Worm (Caenorhabditis elegans) whole organism, mixed stage, embryonic: Measurements from ENCODE around the gene nspc-1.
A peak's percentile ranks its signal among the peaks of the same experiment; 100 is the strongest.

Experiments
- M03D4.4 ChIP-seq: sonication (generic microtip); optimal IDR thresholded peaks from 2 replicates; lab custom pipeline; 2017; ENCODE audit warnings: mild to moderate bottlenecking, missing genetic modification characterization, missing compliant biosample characterization
- bed-3 ChIP-seq: fragments of 200-800 bp; sonication (Bioruptor generic); optimal IDR thresholded peaks from 3 replicates; lab custom pipeline; 2018; ENCODE audit warnings: mild to moderate bottlenecking, missing genetic modification characterization, moderate library complexity, missing compliant biosample characterization
- blmp-1 ChIP-seq: fragments of 150-350 bp; optimal IDR thresholded peaks from 2 replicates; lab custom pipeline; 2014; ENCODE audit warnings: missing biosample characterization, missing genetic modification characterization
- ceh-39 ChIP-seq: fragments of 150-350 bp; optimal IDR thresholded peaks from 2 replicates; lab custom pipeline; 2014; ENCODE audit warnings: missing biosample characterization, missing genetic modification characterization
- ceh-43 ChIP-seq: fragments of 200-800 bp; sonication (Bioruptor generic); optimal IDR thresholded peaks from 2 replicates; lab custom pipeline; 2018; ENCODE audit warnings: mild to moderate bottlenecking, missing genetic modification characterization, moderate library complexity, missing compliant biosample characterization
- ceh-83 ChIP-seq: fragments of 200-800 bp; sonication (Bioruptor generic); optimal IDR thresholded peaks from 2 replicates; lab custom pipeline; 2018; ENCODE audit warnings: mild to moderate bottlenecking, missing genetic modification characterization, missing compliant biosample characterization
- ces-1 ChIP-seq: fragments of 150-350 bp; optimal IDR thresholded peaks from 2 replicates; lab custom pipeline; 2014; ENCODE audit warnings: missing biosample characterization, missing genetic modification reagents, missing genetic modification characterization
- cnd-1 ChIP-seq: fragments of 200-800 bp; sonication (Bioruptor generic); optimal IDR thresholded peaks from 2 replicates; lab custom pipeline; 2018; ENCODE audit warnings: mild to moderate bottlenecking, missing genetic modification characterization, missing compliant biosample characterization
- drap-1 ChIP-seq: fragments of 200-800 bp; sonication (Bioruptor generic); optimal IDR thresholded peaks from 3 replicates; lab custom pipeline; 2018; ENCODE audit warnings: mild to moderate bottlenecking, missing genetic modification characterization, missing compliant biosample characterization
- elt-1 ChIP-seq: sonication (generic microtip); optimal IDR thresholded peaks from 2 replicates; lab custom pipeline; 2017; ENCODE audit warnings: missing genetic modification characterization, mild to moderate bottlenecking, missing compliant biosample characterization, antibody characterized with exemption, moderate library complexity, borderline replicate concordance; ENCODE audit not compliant: insufficient read depth
- elt-3 ChIP-seq: fragments of 150-350 bp; optimal IDR thresholded peaks from 2 replicates; lab custom pipeline; 2014; ENCODE audit warnings: missing biosample characterization, missing genetic modification characterization
- flh-1 ChIP-seq: fragments of 200-800 bp; sonication (Bioruptor generic); optimal IDR thresholded peaks from 2 replicates; lab custom pipeline; 2018; ENCODE audit warnings: mild to moderate bottlenecking, missing genetic modification characterization, moderate library complexity, missing compliant biosample characterization
- ham-2 ChIP-seq: fragments of 200-800 bp; sonication (Bioruptor generic); optimal IDR thresholded peaks from 2 replicates; lab custom pipeline; 2018; ENCODE audit warnings: mild to moderate bottlenecking, missing genetic modification characterization, missing compliant biosample characterization
- hlh-1 ChIP-seq: fragments of 150-350 bp; optimal IDR thresholded peaks from 2 replicates; lab custom pipeline; 2014; ENCODE audit warnings: missing biosample characterization, missing genetic modification reagents, missing genetic modification characterization
- lin-13 ChIP-seq: fragments of 150-350 bp; optimal IDR thresholded peaks from 2 replicates; lab custom pipeline; 2014; ENCODE audit warnings: missing biosample characterization, missing genetic modification characterization
- lin-32 ChIP-seq: fragments of 200-800 bp; sonication (Bioruptor generic); optimal IDR thresholded peaks from 2 replicates; lab custom pipeline; 2018; ENCODE audit warnings: mild to moderate bottlenecking, missing genetic modification characterization, missing compliant biosample characterization
- lsy-2 ChIP-seq: fragments of 150-350 bp; optimal IDR thresholded peaks from 2 replicates; lab custom pipeline; 2014; ENCODE audit warnings: missing biosample characterization, missing genetic modification characterization
- mab-5 ChIP-seq: fragments of 150-350 bp; optimal IDR thresholded peaks from 2 replicates; lab custom pipeline; 2014; ENCODE audit warnings: missing biosample characterization, missing genetic modification characterization
- mep-1 ChIP-seq: fragments of 150-350 bp; optimal IDR thresholded peaks from 2 replicates; lab custom pipeline; 2017; ENCODE audit warnings: missing biosample characterization, missing genetic modification reagents, missing genetic modification characterization, inconsistent platforms
- mls-2 ChIP-seq: sonication (generic microtip); optimal IDR thresholded peaks from 2 replicates; lab custom pipeline; 2016; ENCODE audit warnings: mild to moderate bottlenecking, missing genetic modification characterization, moderate library complexity, missing compliant biosample characterization
- nhr-12 ChIP-seq: fragments of 150-350 bp; optimal IDR thresholded peaks from 2 replicates; lab custom pipeline; 2014; ENCODE audit warnings: missing biosample characterization, missing genetic modification characterization
- nhr-2 ChIP-seq: fragments of 150-350 bp; optimal IDR thresholded peaks from 2 replicates; lab custom pipeline; 2014; ENCODE audit warnings: missing biosample characterization, missing genetic modification characterization
- nhr-237 ChIP-seq: fragments of 150-350 bp; optimal IDR thresholded peaks from 2 replicates; lab custom pipeline; 2014; ENCODE audit warnings: missing biosample characterization, missing genetic modification characterization
- nhr-28 ChIP-seq: fragments of 150-350 bp; optimal IDR thresholded peaks from 2 replicates; lab custom pipeline; 2014; ENCODE audit warnings: missing biosample characterization, missing genetic modification characterization
- nhr-76 ChIP-seq: sonication (generic microtip); optimal IDR thresholded peaks from 2 replicates; lab custom pipeline; 2017; ENCODE audit warnings: missing biosample characterization, missing genetic modification characterization
- sem-2 ChIP-seq: fragments of 200-800 bp; sonication (Bioruptor generic); optimal IDR thresholded peaks from 2 replicates; lab custom pipeline; 2018; ENCODE audit warnings: mild to moderate bottlenecking, missing genetic modification characterization, missing compliant biosample characterization
- snpc-4 ChIP-seq: fragments of 150-350 bp; optimal IDR thresholded peaks from 2 replicates; lab custom pipeline; 2014; ENCODE audit warnings: missing biosample characterization, missing genetic modification characterization
- sptf-1 ChIP-seq: sonication (generic microtip); optimal IDR thresholded peaks from 2 replicates; lab custom pipeline; 2017; ENCODE audit warnings: mild to moderate bottlenecking, missing genetic modification characterization, moderate library complexity, missing compliant biosample characterization
- tbx-8 ChIP-seq: fragments of 200-800 bp; sonication (Bioruptor generic); optimal IDR thresholded peaks from 2 replicates; lab custom pipeline; 2018; ENCODE audit warnings: mild to moderate bottlenecking, missing genetic modification characterization, moderate library complexity, missing compliant biosample characterization
- unc-120 ChIP-seq: sonication (generic microtip); optimal IDR thresholded peaks from 2 replicates; lab custom pipeline; 2017; ENCODE audit warnings: missing genetic modification characterization, missing compliant biosample characterization; ENCODE audit not compliant: poor library complexity, severe bottlenecking
- unc-39 ChIP-seq: fragments of 150-350 bp; optimal IDR thresholded peaks from 2 replicates; lab custom pipeline; 2014; ENCODE audit warnings: missing biosample characterization, missing genetic modification characterization
- unc-62 ChIP-seq: fragments of 150-350 bp; optimal IDR thresholded peaks from 2 replicates; lab custom pipeline; 2014; ENCODE audit warnings: missing biosample characterization, missing genetic modification reagents, missing genetic modification characterization
- zip-8 ChIP-seq: fragments of 150-350 bp; optimal IDR thresholded peaks from 2 replicates; lab custom pipeline; 2014; ENCODE audit warnings: missing biosample characterization, missing genetic modification characterization
- ztf-11 ChIP-seq: fragments of 150-350 bp; optimal IDR thresholded peaks from 2 replicates; lab custom pipeline; 2014; ENCODE audit warnings: missing biosample characterization, missing genetic modification characterization

The nspc-1 gene

ce11 chrX:8566521-8567032, 31.7 kb upstream of the nspc-1 start:
- TF ChIP-seq zip-8 (tag; lab: Kevin White, UChicago), result no peak

ce11 chrX:8565810-8566416, 31.0 kb upstream of the nspc-1 start:
- TF ChIP-seq blmp-1 (no peak), unc-62 (GFP tag; lab: Kevin White, UChicago) (peak; percentile 65), mls-2 (peak; percentile 15), ham-2 (peak; percentile 11), bed-3 (no peak), ztf-11 (tag; lab: Kevin White, UChicago) (no peak), flh-1 (no peak), ces-1 (peak; percentile 46), hlh-1 (tag; lab: Kevin White, UChicago) (peak; percentile 28), sptf-1 (tag; lab: Kevin White, UChicago) (peak; percentile 36), lsy-2 (tag; lab: Kevin White, UChicago) (peak; percentile 17), ceh-43 (no peak), cnd-1 (tag; lab: Kevin White, UChicago) (peak; percentile 10), mep-1 (tag; lab: Kevin White, UChicago) (no peak), unc-120 (peak; percentile 48)

ce11 chrX:8564451-8564795, 29.5 kb upstream of the nspc-1 start:
- no peak for TF ChIP-seq lsy-2 (tag; lab: Kevin White, UChicago)
- TF ChIP-seq snpc-4 (tag; lab: Kevin White, UChicago), result no peak
- TF ChIP-seq, all 35 proteins: peak for 0

ce11 chrX:8563663-8564450, 29.0 kb upstream of the nspc-1 start:
- TF ChIP-seq nhr-237 (tag; lab: Kevin White, UChicago) (no peak), ham-2 (peak; percentile 43)

- TF ChIP-seq snpc-4 (tag; lab: Kevin White, UChicago), result no peak
- TF ChIP-seq ceh-39 (tag; lab: Kevin White, UChicago), result no peak
- no peak for TF ChIP-seq cnd-1 (tag; lab: Kevin White, UChicago)
- TF ChIP-seq elt-1 (tag; lab: Kevin White, UChicago), result no peak
- no peak for TF ChIP-seq nhr-12 (tag; lab: Kevin White, UChicago)
- no peak for TF ChIP-seq tbx-8 (GFP tag; lab: Kevin White, UChicago)
- TF ChIP-seq ceh-43, result no peak
- no peak for TF ChIP-seq blmp-1
- no peak for TF ChIP-seq nhr-237 (tag; lab: Kevin White, UChicago)
Observed at ce11 chrX:8562586-8562985, 27.7 kb upstream of the nspc-1 start.

- TF ChIP-seq bed-3 (no peak), ztf-11 (tag; lab: Kevin White, UChicago) (no peak), lin-32 (peak; percentile 18), nhr-28 (tag; lab: Kevin White, UChicago) (no peak), unc-62 (GFP tag; lab: Kevin White, UChicago) (no peak), tbx-8 (GFP tag; lab: Kevin White, UChicago) (no peak), mab-5 (no peak), elt-3 (tag; lab: Kevin White, UChicago) (no peak), lin-13 (peak; percentile 36), hlh-1 (tag; lab: Kevin White, UChicago) (no peak), unc-39 (tag; lab: Kevin White, UChicago) (no peak), drap-1 (GFP tag; lab: Kevin White, UChicago) (no peak), lsy-2 (tag; lab: Kevin White, UChicago) (no peak), mls-2 (peak; percentile 44), M03D4.4 (peak; percentile 17), sem-2 (GFP tag; lab: Kevin White, UChicago) (no peak), ham-2 (no peak), ceh-39 (tag; lab: Kevin White, UChicago) (peak; percentile 54), zip-8 (tag; lab: Kevin White, UChicago) (no peak), elt-1 (tag; lab: Kevin White, UChicago) (no peak), ceh-43 (no peak), cnd-1 (tag; lab: Kevin White, UChicago) (no peak), sptf-1 (tag; lab: Kevin White, UChicago) (peak; percentile 24), flh-1 (no peak), mep-1 (tag; lab: Kevin White, UChicago) (peak; percentile 43), blmp-1 (no peak), ceh-83 (GFP tag; lab: Kevin White, UChicago) (no peak), nhr-237 (tag; lab: Kevin White, UChicago) (no peak), snpc-4 (tag; lab: Kevin White, UChicago) (no peak), unc-120 (peak; percentile 77), nhr-2 (peak; percentile 56), nhr-76 (no peak), ces-1 (peak; percentile 27)
Observed at ce11 chrX:8556614-8557196, 21.8 kb upstream of the nspc-1 start, which contains the start of gene utx-1. utx-1 (plus strand) TSS chrX:8557146.
